Worm (Caenorhabditis elegans) whole organism, L1 larva: ENCODE measurements around the gene snb-7.

ENCODE experiments used
- ceh-90 ChIP-seq: sonication (generic microtip); optimal IDR thresholded peaks from 2 replicates; lab custom pipeline; 2016; ENCODE audit warnings: missing genetic modification characterization, missing compliant biosample characterization
- jun-1 ChIP-seq: fragments of 150-350 bp; optimal IDR thresholded peaks from 2 replicates; lab custom pipeline; 2014; ENCODE audit warnings: missing biosample characterization, missing genetic modification reagents, missing genetic modification characterization
- nhr-84 ChIP-seq: sonication (generic microtip); optimal IDR thresholded peaks from 2 replicates; lab custom pipeline; 2017; ENCODE audit warnings: missing biosample characterization, missing genetic modification characterization

DNA sequence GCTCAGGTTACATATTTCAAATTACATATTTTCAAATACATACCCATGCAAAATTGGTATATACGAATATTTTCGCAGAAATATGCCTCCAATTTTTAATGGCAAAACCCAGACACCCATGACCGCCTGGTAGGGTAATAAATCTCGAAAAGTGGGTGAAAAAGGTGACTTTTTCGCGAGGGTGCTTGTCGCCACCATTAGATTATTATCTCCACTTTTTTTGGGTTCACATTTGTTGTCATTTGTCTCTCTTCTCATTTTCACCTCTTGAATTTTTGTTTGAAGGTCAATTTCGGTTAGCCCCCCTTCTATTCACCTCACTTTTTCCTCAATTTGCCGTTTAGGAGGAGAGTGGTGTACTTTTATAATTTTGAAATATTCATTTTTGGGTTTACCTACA lies 20.4 kb upstream of the snb-7 start:
- no peak for TF ChIP-seq jun-1 (tag; lab: Kevin White, UChicago)
- TF ChIP-seq ceh-90 (tag; lab: Kevin White, UChicago): no peak
- TF ChIP-seq nhr-84 (tag; lab: Kevin White, UChicago): no peak
